Worm (Caenorhabditis elegans) whole organism, L3 larva: ENCODE results near the gene mps-4.

ENCODE experiments used
- ZK546.5 ChIP-seq: sonication (generic microtip); optimal IDR thresholded peaks from 2 replicates; lab custom pipeline; 2017; ENCODE audit warnings: missing biosample characterization, missing genetic modification characterization
- aly-2 ChIP-seq: fragments of 150-350 bp; optimal IDR thresholded peaks from 2 replicates; lab custom pipeline; 2014; ENCODE audit warnings: missing biosample characterization, missing genetic modification characterization
- ama-1 ChIP-seq: fragments of 150-350 bp; optimal IDR thresholded peaks from 2 replicates; lab custom pipeline; 2018
- ceh-28 ChIP-seq: fragments of 150-350 bp; optimal IDR thresholded peaks from 2 replicates; lab custom pipeline; 2014; ENCODE audit warnings: missing biosample characterization, missing genetic modification reagents, missing genetic modification characterization
- ceh-82 ChIP-seq: fragments of 150-350 bp; optimal IDR thresholded peaks from 2 replicates; lab custom pipeline; 2014; ENCODE audit warnings: missing biosample characterization, missing genetic modification characterization
- daf-12 ChIP-seq: fragments of 150-350 bp; optimal IDR thresholded peaks from 2 replicates; lab custom pipeline; 2014; ENCODE audit warnings: missing biosample characterization, missing genetic modification reagents, missing genetic modification characterization
- egl-5 ChIP-seq: fragments of 150-350 bp; optimal IDR thresholded peaks from 2 replicates; lab custom pipeline; 2017; ENCODE audit warnings: missing biosample characterization, missing genetic modification reagents, missing genetic modification characterization, inconsistent platforms
- elt-2 ChIP-seq: sonication (generic microtip); optimal IDR thresholded peaks from 2 replicates; lab custom pipeline; 2016; ENCODE audit warnings: missing genetic modification reagents, mild to moderate bottlenecking, missing genetic modification characterization, missing compliant biosample characterization
- eor-1 ChIP-seq, 2 experiments: fragments of 150-350 bp; optimal IDR thresholded peaks; 2 replicates each; lab custom pipeline; 2014 to 2018; ENCODE audit warnings: missing biosample characterization in 2 of 2, missing genetic modification characterization in 2 of 2
- fkh-10 ChIP-seq: sonication (generic microtip); optimal IDR thresholded peaks from 2 replicates; lab custom pipeline; 2017; ENCODE audit warnings: missing biosample characterization, missing genetic modification reagents, missing genetic modification characterization
- hmg-11 ChIP-seq: sonication (generic microtip); optimal IDR thresholded peaks from 2 replicates; lab custom pipeline; 2016; ENCODE audit warnings: missing genetic modification characterization, missing compliant biosample characterization
- lin-15B ChIP-seq: fragments of 150-350 bp; optimal IDR thresholded peaks from 2 replicates; lab custom pipeline; 2014; ENCODE audit warnings: missing biosample characterization, missing genetic modification characterization
- lin-39 ChIP-seq: fragments of 150-350 bp; optimal IDR thresholded peaks from 2 replicates; lab custom pipeline; 2018; ENCODE audit warnings: missing biosample characterization, missing genetic modification reagents, missing genetic modification characterization
- mdl-1 ChIP-seq: fragments of 150-350 bp; optimal IDR thresholded peaks from 2 replicates; lab custom pipeline; 2014; ENCODE audit warnings: missing biosample characterization, missing genetic modification characterization
- nfya-1 ChIP-seq: sonication (generic microtip); optimal IDR thresholded peaks from 2 replicates; lab custom pipeline; 2017; ENCODE audit warnings: missing genetic modification characterization, mild to moderate bottlenecking, missing compliant biosample characterization, antibody characterized with exemption, moderate library complexity; ENCODE audit not compliant: insufficient read depth
- nhr-23 ChIP-seq: fragments of 150-350 bp; optimal IDR thresholded peaks from 2 replicates; lab custom pipeline; 2014; ENCODE audit warnings: missing biosample characterization, missing genetic modification reagents, missing genetic modification characterization
- nhr-43 ChIP-seq: sonication (generic microtip); optimal IDR thresholded peaks from 2 replicates; lab custom pipeline; 2016; ENCODE audit warnings: mild to moderate bottlenecking, missing genetic modification characterization, missing compliant biosample characterization; ENCODE audit not compliant: poor library complexity, severe bottlenecking
- nhr-67 ChIP-seq: fragments of 150-350 bp; optimal IDR thresholded peaks from 2 replicates; lab custom pipeline; 2014; ENCODE audit warnings: missing biosample characterization, missing genetic modification characterization
- pha-4 ChIP-seq: fragments of 150-350 bp; optimal IDR thresholded peaks from 2 replicates; lab custom pipeline; 2014; ENCODE audit warnings: missing biosample characterization, missing genetic modification reagents, missing genetic modification characterization
- pqm-1 ChIP-seq: fragments of 150-350 bp; optimal IDR thresholded peaks from 2 replicates; lab custom pipeline; 2017; ENCODE audit warnings: missing biosample characterization, missing genetic modification characterization, inconsistent platforms
- skn-1 ChIP-seq: fragments of 150-350 bp; optimal IDR thresholded peaks from 2 replicates; lab custom pipeline; 2014; ENCODE audit warnings: missing biosample characterization, missing genetic modification characterization
- snpc-4 ChIP-seq: fragments of 150-350 bp; optimal IDR thresholded peaks from 2 replicates; lab custom pipeline; 2014; ENCODE audit warnings: missing biosample characterization, missing genetic modification characterization
- tbx-2 ChIP-seq: sonication (generic microtip); optimal IDR thresholded peaks from 2 replicates; lab custom pipeline; 2016; ENCODE audit warnings: mild to moderate bottlenecking, missing genetic modification characterization, missing compliant biosample characterization
- unc-62 ChIP-seq: fragments of 150-350 bp; sonication (generic microtip); optimal IDR thresholded peaks from 4 replicates; lab custom pipeline; 2014; ENCODE audit warnings: missing biosample characterization, missing genetic modification reagents, missing genetic modification characterization
- ztf-4 ChIP-seq: fragments of 150-350 bp; optimal IDR thresholded peaks from 2 replicates; lab custom pipeline; 2014; ENCODE audit warnings: missing biosample characterization, missing genetic modification characterization

Gene mps-4

DNA sequence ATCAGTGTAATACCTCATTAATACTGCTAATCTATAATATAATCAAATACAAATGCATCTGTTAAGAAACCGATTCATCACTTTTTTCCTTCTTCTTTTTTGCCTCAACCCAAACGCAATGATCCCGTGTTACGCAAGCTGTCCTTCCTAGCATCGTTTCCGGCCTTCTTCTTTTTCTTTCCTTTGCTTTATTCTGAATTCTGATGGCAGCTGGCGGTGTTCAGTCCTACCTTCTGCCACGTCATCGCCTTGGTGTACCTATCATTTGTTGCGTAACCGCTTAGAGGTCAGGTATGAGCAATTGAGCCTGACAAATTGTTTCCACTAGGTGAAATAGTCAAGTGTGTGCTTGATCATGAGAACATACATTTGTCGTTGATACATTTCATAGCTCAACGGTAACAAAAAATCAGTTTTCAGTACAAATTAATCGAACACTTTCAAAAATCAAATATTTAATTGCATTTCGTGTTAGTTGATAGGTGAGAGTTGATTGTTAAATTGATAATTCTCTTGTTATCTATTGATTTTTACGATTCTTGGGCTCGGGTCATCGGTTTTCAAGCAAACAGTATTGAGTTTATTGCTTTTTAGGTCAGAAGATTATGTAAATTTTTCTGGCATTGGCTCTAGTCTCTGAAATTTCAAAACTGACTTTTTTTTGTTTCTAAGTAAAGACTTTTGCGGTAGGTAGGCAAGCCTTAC is 26.8 kb upstream of the mps-4 start:
- TF ChIP-seq skn-1 (tag; lab: Kevin White, UChicago): no peak
- peak; percentile 20 for TF ChIP-seq lin-39 (tag; lab: Kevin White, UChicago)
- peak; percentile 58 for TF ChIP-seq elt-2
- TF ChIP-seq nhr-23 (tag; lab: Kevin White, UChicago): no peak
- no peak for TF ChIP-seq ztf-4 (tag; lab: Kevin White, UChicago)

DNA sequence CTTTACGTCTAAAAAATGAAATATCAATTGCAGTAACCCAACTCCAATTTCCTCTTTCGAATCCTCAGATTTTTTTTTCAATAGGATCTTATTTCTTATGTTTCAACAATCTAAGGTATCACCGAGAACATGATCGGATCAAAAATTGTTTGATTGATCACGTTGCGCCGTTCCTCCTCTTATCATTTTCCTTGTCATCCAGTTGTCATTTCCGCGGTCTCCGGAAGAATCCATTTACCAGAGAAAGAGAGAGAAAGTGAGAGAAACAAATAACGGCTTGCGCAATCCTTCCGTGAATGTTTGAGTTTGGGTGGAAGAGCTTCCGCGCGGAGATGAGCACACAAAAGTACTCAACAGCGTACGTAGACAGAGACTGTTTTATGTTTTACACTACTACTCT is 21.7 kb upstream of the mps-4 start:
- TF ChIP-seq mdl-1: no peak
- no peak for TF ChIP-seq ZK546.5 (tag; lab: Kevin White, UChicago)
- peak; percentile 13 for TF ChIP-seq elt-2

DNA sequence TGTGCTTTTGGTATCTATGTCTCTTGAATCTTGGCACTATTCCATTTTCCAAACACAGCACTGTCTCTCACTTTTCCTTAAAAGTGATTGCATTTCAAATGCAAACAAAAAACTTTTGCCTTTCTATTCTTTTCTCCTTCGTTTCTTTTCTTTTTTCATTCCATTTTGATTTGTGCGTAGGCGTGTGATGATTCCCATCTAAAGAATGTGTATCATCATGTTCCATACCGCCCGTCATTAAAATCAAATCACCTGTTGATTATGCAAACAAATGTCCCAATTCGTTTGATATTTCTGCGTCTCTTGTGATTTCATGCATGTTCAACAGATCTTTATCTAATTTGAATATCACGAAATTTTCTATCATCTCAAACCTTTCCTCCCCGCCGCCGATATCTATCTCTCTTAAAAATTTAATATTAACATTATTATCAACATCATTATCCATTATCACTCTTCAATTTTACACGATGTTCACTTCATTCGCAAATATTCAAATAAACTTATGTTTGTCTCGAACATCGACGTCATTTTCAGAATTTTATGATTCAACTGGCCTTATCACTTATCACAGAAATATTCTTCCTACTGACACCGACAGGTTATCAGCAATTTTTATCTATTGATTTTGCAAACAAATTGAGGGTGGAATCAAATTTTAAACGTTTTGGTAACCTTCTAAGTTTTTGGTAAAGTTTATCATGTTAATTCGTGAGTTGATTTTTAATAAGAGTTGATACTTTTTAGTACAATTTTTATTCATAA is 19.9 kb upstream of the mps-4 start:
- TF ChIP-seq pha-4 (tag; lab: Kevin White, UChicago): peak; percentile 46
- TF ChIP-seq pqm-1 (tag; lab: Kevin White, UChicago): peak; percentile 90
- peak; percentile 61 for TF ChIP-seq egl-5 (tag; lab: Kevin White, UChicago)
- peak; percentile 96 for TF ChIP-seq elt-2
- no peak for TF ChIP-seq snpc-4 (tag; lab: Kevin White, UChicago)
- no peak for TF ChIP-seq daf-12 (tag; lab: Kevin White, UChicago)
- no peak for TF ChIP-seq tbx-2 (tag; lab: Kevin White, UChicago)
- peak; percentile 24 for TF ChIP-seq ceh-28 (tag; lab: Kevin White, UChicago)
- no peak for TF ChIP-seq hmg-11 (tag; lab: Kevin White, UChicago)
- TF ChIP-seq unc-62 (GFP tag; lab: Kevin White, UChicago): no peak
- no peak for TF ChIP-seq lin-15B (tag; lab: Kevin White, UChicago)

DNA sequence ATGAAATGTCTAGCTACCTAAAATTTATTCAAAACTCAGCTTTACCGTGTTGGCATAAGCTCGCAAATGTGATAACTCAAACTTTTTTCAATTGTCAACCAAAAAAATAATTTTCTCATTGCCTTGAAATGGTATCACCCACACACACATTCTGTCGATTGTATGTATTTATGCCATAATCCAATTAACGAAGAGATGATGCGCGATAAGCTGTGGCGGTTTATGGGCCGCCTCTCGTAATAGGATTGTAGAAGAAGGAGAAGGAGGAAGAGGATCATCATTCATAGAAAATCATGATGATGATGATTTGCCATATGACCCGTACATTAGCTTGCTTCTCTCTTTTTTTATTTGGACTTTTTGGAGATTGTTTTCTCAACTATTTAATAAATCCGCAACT is 17.6 kb upstream of the mps-4 start:
- peak; percentile 39 for TF ChIP-seq egl-5 (tag; lab: Kevin White, UChicago)
- TF ChIP-seq eor-1 (tag; optimal IDR thresholded peaks at IDR 0.05; lab: Kevin White, UChicago): no peak
- TF ChIP-seq, all 47 proteins: peak for 1

DNA sequence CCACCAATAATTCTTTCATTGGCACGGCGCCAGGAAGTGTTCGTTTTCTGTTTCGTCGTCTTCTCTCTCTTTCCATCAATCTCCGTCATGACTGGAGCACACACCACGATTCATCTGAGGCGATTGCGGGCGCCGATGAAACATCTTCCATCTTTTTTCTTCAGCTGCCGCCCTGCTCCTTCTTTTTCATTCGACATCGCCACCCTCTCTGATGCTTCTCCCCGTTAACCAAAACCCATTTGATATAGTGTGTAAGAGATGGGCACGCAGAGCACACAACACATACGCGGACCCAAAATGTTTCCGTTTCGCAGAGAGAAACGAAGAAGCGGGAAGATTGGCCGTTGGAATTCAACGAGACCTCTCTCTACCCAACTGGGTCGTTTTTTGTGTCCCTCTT is 15.9 kb upstream of the mps-4 start:
- no peak for TF ChIP-seq nhr-67 (tag; lab: Kevin White, UChicago)
- TF ChIP-seq ama-1 (lab: Kevin White, UChicago): no peak
- TF ChIP-seq lin-39 (tag; lab: Kevin White, UChicago): peak; percentile 75
- TF ChIP-seq elt-2: no peak
- TF ChIP-seq pqm-1 (tag; lab: Kevin White, UChicago): no peak
- peak; percentile 59 for TF ChIP-seq nfya-1 (tag; lab: Kevin White, UChicago)
- peak; percentile 18 for TF ChIP-seq hmg-11 (tag; lab: Kevin White, UChicago)
- no peak for TF ChIP-seq ztf-4 (tag; lab: Kevin White, UChicago)
- no peak for TF ChIP-seq egl-5 (tag; lab: Kevin White, UChicago)
- TF ChIP-seq, all 47 proteins: peak for 3

DNA sequence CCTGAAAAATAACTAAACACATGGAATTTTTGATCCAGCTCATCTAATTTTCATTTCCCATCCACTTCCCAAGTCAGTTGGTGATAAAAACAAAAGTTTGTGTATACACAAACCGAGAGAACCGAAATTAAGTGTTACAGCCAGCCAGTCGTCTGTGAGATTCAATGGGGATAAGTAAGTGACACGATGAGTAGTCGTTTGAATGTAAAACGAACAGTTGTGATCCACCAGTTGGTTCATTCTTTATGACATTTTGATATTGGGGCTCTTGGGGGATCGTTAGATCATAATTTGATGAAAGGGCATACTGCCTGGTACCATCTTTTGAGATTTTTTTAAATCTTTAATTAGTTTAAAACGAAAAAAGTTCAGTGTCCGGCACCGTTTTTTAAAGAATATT is 15.2 kb upstream of the mps-4 start:
- TF ChIP-seq egl-5 (tag; lab: Kevin White, UChicago): peak; percentile 5
- no peak for TF ChIP-seq aly-2

DNA sequence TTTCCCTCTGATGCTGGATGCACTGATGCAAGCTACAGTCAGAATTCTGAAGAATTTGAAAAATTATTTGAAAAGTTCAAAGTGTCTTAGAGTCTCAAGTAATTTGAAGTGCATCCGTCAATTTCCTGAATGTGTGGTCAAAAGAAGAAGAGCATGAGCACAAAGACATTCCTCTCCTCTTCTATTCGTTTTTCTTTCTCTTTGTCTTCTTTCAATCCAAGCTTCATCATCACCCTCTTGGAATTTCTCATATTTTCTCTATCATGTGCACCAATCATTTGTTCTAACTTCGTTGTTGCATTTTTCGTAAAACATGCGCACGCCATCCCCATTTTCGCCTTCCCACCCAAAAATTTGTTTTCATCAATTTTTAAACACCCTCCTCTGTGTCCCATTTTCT is 14.4 kb upstream of the mps-4 start:
- peak; percentile 74 for TF ChIP-seq fkh-10 (GFP tag; lab: Kevin White, UChicago)
- no peak for TF ChIP-seq eor-1 (tag; optimal IDR thresholded peaks at IDR 0.05; lab: Kevin White, UChicago)
- no peak for TF ChIP-seq nhr-43 (tag; lab: Kevin White, UChicago)
- no peak for TF ChIP-seq ceh-82 (tag; lab: Kevin White, UChicago)
